Worm (Caenorhabditis elegans) whole organism, L2 larva: ENCODE results near the gene crls-1.
A peak's percentile ranks its signal among the peaks of the same experiment; 100 is the strongest.

Experiments used
- C34F6.9 ChIP-seq: fragments of 150-350 bp; optimal IDR thresholded peaks from 2 replicates; lab custom pipeline; 2014; ENCODE audit warnings: missing biosample characterization, missing genetic modification characterization
- F13H6.1 ChIP-seq: sonication (generic microtip); optimal IDR thresholded peaks from 2 replicates; lab custom pipeline; 2016; ENCODE audit warnings: missing genetic modification characterization, missing compliant biosample characterization
- gmeb-1 ChIP-seq: fragments of 150-350 bp; optimal IDR thresholded peaks from 2 replicates; lab custom pipeline; 2014; ENCODE audit warnings: missing biosample characterization, missing genetic modification characterization
- lin-13 ChIP-seq: fragments of 150-350 bp; optimal IDR thresholded peaks from 2 replicates; lab custom pipeline; 2014; ENCODE audit warnings: missing biosample characterization, missing genetic modification reagents, missing genetic modification characterization
- mab-5 ChIP-seq: fragments of 150-350 bp; optimal IDR thresholded peaks from 2 replicates; lab custom pipeline; 2014; ENCODE audit warnings: missing biosample characterization, missing genetic modification characterization
- nhr-23 ChIP-seq: fragments of 150-350 bp; optimal IDR thresholded peaks from 2 replicates; lab custom pipeline; 2014; ENCODE audit warnings: missing biosample characterization, missing genetic modification reagents, missing genetic modification characterization
- nhr-77 ChIP-seq: fragments of 150-350 bp; optimal IDR thresholded peaks from 2 replicates; lab custom pipeline; 2014; ENCODE audit warnings: missing biosample characterization, missing genetic modification characterization
- snpc-4 ChIP-seq: fragments of 150-350 bp; optimal IDR thresholded peaks from 2 replicates; lab custom pipeline; 2014; ENCODE audit warnings: missing biosample characterization, missing genetic modification characterization

- no peak for TF ChIP-seq snpc-4
- no peak for TF ChIP-seq mab-5 (tag; lab: Kevin White, UChicago)
- no peak for TF ChIP-seq nhr-77 (tag; lab: Kevin White, UChicago)
- TF ChIP-seq lin-13 (GFP tag; lab: Kevin White, UChicago) = no peak
- peak; percentile 64 for TF ChIP-seq C34F6.9 (tag; lab: Kevin White, UChicago)
- no peak for TF ChIP-seq F13H6.1
- no peak for TF ChIP-seq nhr-23 (tag; lab: Kevin White, UChicago)
- TF ChIP-seq gmeb-1 (tag; lab: Kevin White, UChicago) = no peak
Observed at ce11 chrIII:888983-889549, 20.6 kb downstream of the crls-1 start.
